Fruit fly (Drosophila melanogaster): Measurements from ENCODE around the gene CG42324.

DNA sequence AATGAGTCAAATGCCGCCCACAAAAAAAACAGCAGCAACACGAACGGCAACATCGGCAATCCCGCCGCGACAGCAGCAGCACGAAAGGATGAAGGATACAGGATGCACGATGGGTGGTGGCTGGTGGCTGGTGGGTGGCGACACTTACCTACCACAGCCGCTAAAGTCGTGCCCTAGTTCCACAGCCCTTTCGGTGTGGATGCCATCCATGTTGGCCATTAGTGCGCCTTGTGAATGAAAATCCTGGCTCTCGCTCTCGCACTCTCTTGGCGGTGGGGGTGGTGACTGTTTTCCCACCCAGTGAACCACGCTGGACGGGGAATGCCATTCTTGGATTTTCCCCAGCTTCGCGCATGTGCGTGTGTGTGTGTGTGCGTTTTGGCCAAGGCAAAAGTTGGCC is 45.2 kb upstream of the CG42324 start:
- TF ChIP-seq rn (GFP tag; IDR thresholded peaks at IDR 0.05) (no peak), CG9948 (tag; optimal IDR thresholded peaks at IDR 0.05) (no peak), Pif1B (GFP tag; optimal IDR thresholded peaks at IDR 0.05) (no peak), Ets98B (GFP tag; IDR thresholded peaks at IDR 0.05) (no peak), CG34367 (tag; optimal IDR thresholded peaks at IDR 0.05) (no peak), EcR (GFP tag; optimal IDR thresholded peaks at IDR 0.05) (no peak), CG8301 (tag; optimal IDR thresholded peaks at IDR 0.05) (no peak)

All from whole organism, pupa.